Worm (Caenorhabditis elegans) whole organism, L1 larva: ENCODE measurements around the gene K09D9.14.

ENCODE experiments used
- alr-1 ChIP-seq: fragments of 200-800 bp; sonication (Bioruptor generic); optimal IDR thresholded peaks from 2 replicates; lab custom pipeline; 2018; ENCODE audit warnings: borderline replicate concordance, mild to moderate bottlenecking, missing genetic modification characterization, missing compliant biosample characterization
- egl-27 ChIP-seq, 2 experiments: fragments of 150-350 bp in 1 of 2; sonication (generic microtip); optimal IDR thresholded peaks; 3 replicates each; lab custom pipeline; 2017 to 2018; ENCODE audit warnings: missing biosample characterization in 2 of 2, missing genetic modification characterization in 2 of 2, missing genetic modification reagents in 2 of 2
- nhr-19 ChIP-seq: fragments of 200-800 bp; sonication (Bioruptor generic); conservative IDR thresholded peaks from 2 replicates; pipeline ENCODE4 v1.3.6; 2022; ENCODE audit warnings: missing genetic modification characterization, missing compliant biosample characterization

- TF ChIP-seq egl-27 (tag; optimal IDR thresholded peaks at IDR 0.05; lab: Kevin White, UChicago) (no peak), alr-1 (tag; lab: Kevin White, UChicago) (no peak), nhr-19 (GFP tag; lab: Robert Waterston, UW) (no peak)
Measured at ce11 chrV:3980228-3980933, 41.3 kb downstream of the K09D9.14 start.
